Worm (Caenorhabditis elegans) whole organism, L4 larva: ENCODE results near the gene T04C9.3.
A peak's percentile ranks its signal among the peaks of the same experiment; 100 is the strongest.

ENCODE experiments used
- F26F4.8 ChIP-seq: fragments of 200-800 bp; sonication (Bioruptor generic); conservative IDR thresholded peaks from 2 replicates; pipeline ENCODE4 v1.3.6; 2022; ENCODE audit warnings: missing genetic modification characterization, missing compliant biosample characterization
- F44E2.7 ChIP-seq: fragments of 200-800 bp; sonication (Bioruptor generic); IDR thresholded peaks from 2 replicates; pipeline ENCODE4 v2.1.2; 2022; ENCODE audit warnings: missing genetic modification characterization, missing compliant biosample characterization
- F49E8.2 ChIP-seq: sonication (generic microtip); optimal IDR thresholded peaks from 2 replicates; lab custom pipeline; 2016; ENCODE audit warnings: missing compliant biosample characterization, mild to moderate bottlenecking, missing genetic modification characterization, borderline replicate concordance
- Y75B8A.6 ChIP-seq: fragments of 200-800 bp; sonication (Bioruptor generic); IDR thresholded peaks from 2 replicates; pipeline ENCODE4 v1.3.6; 2022; ENCODE audit warnings: missing genetic modification reagents, missing genetic modification characterization, missing compliant biosample characterization
- ZK337.2 ChIP-seq: fragments of 200-800 bp; sonication (Bioruptor generic); IDR thresholded peaks from 2 replicates; pipeline ENCODE4 v1.3.6; 2022; ENCODE audit warnings: missing genetic modification reagents, missing genetic modification characterization, missing compliant biosample characterization
- ZK546.5 ChIP-seq, 2 experiments: sonication (generic microtip); optimal IDR thresholded peaks; 2 replicates each; lab custom pipeline; 2017; ENCODE audit warnings: missing biosample characterization in 2 of 2, missing genetic modification characterization in 2 of 2
- ama-1 ChIP-seq: fragments of 150-350 bp; optimal IDR thresholded peaks from 2 replicates; lab custom pipeline; 2014; ENCODE audit warnings: inconsistent platforms, mixed read lengths
- attf-4 ChIP-seq: sonication (generic microtip); optimal IDR thresholded peaks from 3 replicates; lab custom pipeline; 2017; ENCODE audit warnings: missing biosample characterization, missing genetic modification characterization
- ceh-20 ChIP-seq: fragments of 200-800 bp; sonication (Bioruptor generic); IDR thresholded peaks from 2 replicates; pipeline ENCODE4 v1.3.6; 2022; ENCODE audit warnings: missing genetic modification reagents, missing genetic modification characterization, missing compliant biosample characterization
- ceh-44 ChIP-seq: fragments of 200-800 bp; sonication (Bioruptor generic); IDR thresholded peaks from 2 replicates; pipeline ENCODE4 v1.3.6; 2022; ENCODE audit warnings: missing genetic modification reagents, missing genetic modification characterization, missing compliant biosample characterization
- ceh-62 ChIP-seq: sonication (generic microtip); optimal IDR thresholded peaks from 2 replicates; lab custom pipeline; 2017; ENCODE audit warnings: missing biosample characterization, missing genetic modification characterization
- ces-1 ChIP-seq: fragments of 150-350 bp; sonication (generic microtip); optimal IDR thresholded peaks from 4 replicates; lab custom pipeline; 2014; ENCODE audit warnings: missing biosample characterization, missing genetic modification reagents, missing genetic modification characterization
- cey-2 ChIP-seq: sonication (generic microtip); optimal IDR thresholded peaks from 3 replicates; lab custom pipeline; 2017; ENCODE audit warnings: missing genetic modification characterization, mild to moderate bottlenecking, missing compliant biosample characterization, antibody characterized with exemption, borderline replicate concordance; ENCODE audit not compliant: insufficient read depth
- daf-12 ChIP-seq: fragments of 150-350 bp; optimal IDR thresholded peaks from 2 replicates; lab custom pipeline; 2014; ENCODE audit warnings: missing biosample characterization, missing genetic modification reagents, missing genetic modification characterization
- daf-16 ChIP-seq, 3 experiments: sonication (generic microtip); optimal IDR thresholded peaks; 2 replicates each; lab custom pipeline; 2016 to 2017; ENCODE audit warnings: missing genetic modification characterization in 3 of 3, missing genetic modification reagents in 3 of 3, mild to moderate bottlenecking in 2 of 3, missing compliant biosample characterization in 2 of 3, missing biosample characterization in 1 of 3, moderate library complexity in 1 of 3
- dmd-6 ChIP-seq: fragments of 200-800 bp; sonication (Bioruptor generic); IDR thresholded peaks from 2 replicates; pipeline ENCODE4 v1.3.6; 2022; ENCODE audit warnings: missing genetic modification reagents, missing genetic modification characterization, missing compliant biosample characterization
- dmd-9 ChIP-seq: fragments of 200-800 bp; sonication (Bioruptor generic); IDR thresholded peaks from 2 replicates; pipeline ENCODE4 v1.3.6; 2022; ENCODE audit warnings: missing genetic modification reagents, missing genetic modification characterization, missing compliant biosample characterization
- dpl-1 ChIP-seq: fragments of 150-350 bp; optimal IDR thresholded peaks from 2 replicates; lab custom pipeline; 2014; ENCODE audit warnings: missing biosample characterization, missing genetic modification reagents, missing genetic modification characterization
- dve-1 ChIP-seq: sonication (generic microtip); optimal IDR thresholded peaks from 2 replicates; lab custom pipeline; 2017; ENCODE audit warnings: antibody characterized with exemption, mild to moderate bottlenecking, missing genetic modification characterization, missing compliant biosample characterization; ENCODE audit not compliant: insufficient read depth
- egl-27 ChIP-seq: sonication (generic microtip); optimal IDR thresholded peaks from 3 replicates; lab custom pipeline; 2017; ENCODE audit warnings: missing biosample characterization, missing genetic modification reagents, missing genetic modification characterization
- fkh-10 ChIP-seq: fragments of 150-350 bp; optimal IDR thresholded peaks from 2 replicates; lab custom pipeline; 2014; ENCODE audit warnings: missing biosample characterization, missing genetic modification reagents, missing genetic modification characterization
- gei-8 ChIP-seq: fragments of 200-800 bp; sonication (Bioruptor generic); optimal IDR thresholded peaks from 2 replicates; lab custom pipeline; 2018; ENCODE audit warnings: mild to moderate bottlenecking, missing genetic modification characterization, missing compliant biosample characterization
- hif-1 ChIP-seq, 2 experiments: sonication (generic microtip); optimal IDR thresholded peaks; 2 replicates each; lab custom pipeline; 2016 to 2017; ENCODE audit warnings: missing compliant biosample characterization in 2 of 2, missing genetic modification characterization in 2 of 2, missing genetic modification reagents in 2 of 2, missing genotype in 2 of 2, mild to moderate bottlenecking in 1 of 2
- hlh-30 ChIP-seq: sonication (generic microtip); optimal IDR thresholded peaks from 2 replicates; lab custom pipeline; 2017; ENCODE audit warnings: antibody characterized with exemption, mild to moderate bottlenecking, missing genetic modification characterization, missing compliant biosample characterization; ENCODE audit not compliant: insufficient read depth
- lin-1 ChIP-seq: fragments of 200-800 bp; sonication (Bioruptor generic); IDR thresholded peaks from 2 replicates; pipeline ENCODE4 v1.3.6; 2022; ENCODE audit warnings: missing genetic modification reagents, missing genetic modification characterization, missing compliant biosample characterization
- lir-3 ChIP-seq: sonication (generic microtip); optimal IDR thresholded peaks from 2 replicates; lab custom pipeline; 2016; ENCODE audit warnings: mild to moderate bottlenecking, missing genetic modification characterization, missing compliant biosample characterization
- madf-9 ChIP-seq: fragments of 200-800 bp; sonication (Bioruptor generic); conservative IDR thresholded peaks from 2 replicates; pipeline ENCODE4 v1.3.6; 2022; ENCODE audit warnings: missing genetic modification reagents, missing genetic modification characterization, missing compliant biosample characterization
- mdl-1 ChIP-seq, 2 experiments: fragments of 150-350 bp in 1 of 2; sonication (generic microtip) in 1 of 2; optimal IDR thresholded peaks; 2 replicates each; lab custom pipeline; 2014 to 2017; ENCODE audit warnings: missing biosample characterization in 2 of 2, missing genetic modification characterization in 2 of 2
- mdt-29 ChIP-seq: fragments of 200-800 bp; sonication (Bioruptor generic); IDR thresholded peaks from 2 replicates; pipeline ENCODE4 v1.3.6; 2022; ENCODE audit warnings: missing genetic modification reagents, missing genetic modification characterization, missing compliant biosample characterization
- mep-1 ChIP-seq: fragments of 150-350 bp; sonication (generic microtip); optimal IDR thresholded peaks from 3 replicates; lab custom pipeline; 2014; ENCODE audit warnings: missing biosample characterization, missing genetic modification characterization
- mes-2 ChIP-seq: sonication (generic microtip); optimal IDR thresholded peaks from 2 replicates; lab custom pipeline; 2016; ENCODE audit warnings: missing genotype, mild to moderate bottlenecking, missing genetic modification characterization, missing compliant biosample characterization; ENCODE audit not compliant: poor library complexity, severe bottlenecking
- nhr-111 ChIP-seq: fragments of 200-800 bp; sonication (Bioruptor generic); optimal IDR thresholded peaks from 2 replicates; lab custom pipeline; 2018; ENCODE audit warnings: mild to moderate bottlenecking, missing genetic modification characterization, missing compliant biosample characterization
- nhr-25 ChIP-seq: sonication (generic microtip); optimal IDR thresholded peaks from 2 replicates; lab custom pipeline; 2017; ENCODE audit warnings: missing genetic modification characterization, mild to moderate bottlenecking, missing compliant biosample characterization, antibody characterized with exemption, moderate library complexity, borderline replicate concordance; ENCODE audit not compliant: insufficient read depth
- nhr-48 ChIP-seq: sonication (generic microtip); optimal IDR thresholded peaks from 2 replicates; lab custom pipeline; 2016; ENCODE audit warnings: mild to moderate bottlenecking, missing genetic modification characterization, missing compliant biosample characterization
- nhr-6 ChIP-seq: fragments of 150-350 bp; optimal IDR thresholded peaks from 2 replicates; lab custom pipeline; 2014; ENCODE audit warnings: missing biosample characterization, missing genetic modification characterization
- nhr-76 ChIP-seq: fragments of 150-350 bp; optimal IDR thresholded peaks from 2 replicates; lab custom pipeline; 2014; ENCODE audit warnings: missing biosample characterization, missing genetic modification characterization
- pqm-1 ChIP-seq: sonication (generic microtip); optimal IDR thresholded peaks from 2 replicates; lab custom pipeline; 2017; ENCODE audit warnings: missing biosample characterization, missing genetic modification characterization
- snpc-1.2 ChIP-seq: fragments of 200-800 bp; sonication (Bioruptor generic); IDR thresholded peaks from 2 replicates; pipeline ENCODE4 v1.3.6; 2022; ENCODE audit warnings: missing genetic modification reagents, missing genetic modification characterization, missing compliant biosample characterization
- spr-1 ChIP-seq: sonication (generic microtip); optimal IDR thresholded peaks from 2 replicates; lab custom pipeline; 2016; ENCODE audit warnings: mild to moderate bottlenecking, missing genetic modification characterization, missing compliant biosample characterization
- spr-3 ChIP-seq: fragments of 200-800 bp; sonication (Bioruptor generic); optimal IDR thresholded peaks from 2 replicates; lab custom pipeline; 2018; ENCODE audit warnings: mild to moderate bottlenecking, missing genetic modification characterization, missing compliant biosample characterization
- tag-97 ChIP-seq: fragments of 200-800 bp; sonication (Bioruptor generic); IDR thresholded peaks from 2 replicates; pipeline ENCODE4 v1.3.6; 2022; ENCODE audit warnings: missing genetic modification characterization, missing compliant biosample characterization
- tra-1 ChIP-seq: fragments of 200-800 bp; sonication (Bioruptor generic); IDR thresholded peaks from 2 replicates; pipeline ENCODE4 v1.3.6; 2022; ENCODE audit warnings: missing genetic modification reagents, missing genetic modification characterization, missing compliant biosample characterization
- vab-7 ChIP-seq: fragments of 200-800 bp; sonication (Bioruptor generic); IDR thresholded peaks from 2 replicates; pipeline ENCODE4 v1.3.6; 2022; ENCODE audit warnings: missing genetic modification reagents, missing genetic modification characterization, missing compliant biosample characterization
- zag-1 ChIP-seq: fragments of 150-350 bp; optimal IDR thresholded peaks from 2 replicates; lab custom pipeline; 2014; ENCODE audit warnings: missing biosample characterization, missing genetic modification characterization
- zfp-3 ChIP-seq: fragments of 200-800 bp; sonication (Bioruptor generic); conservative IDR thresholded peaks from 2 replicates; pipeline ENCODE4 v1.3.6; 2022; ENCODE audit warnings: missing genetic modification reagents, missing genetic modification characterization, missing compliant biosample characterization
- zip-11 ChIP-seq: fragments of 200-800 bp; sonication (Bioruptor generic); IDR thresholded peaks from 2 replicates; pipeline ENCODE4 v1.3.6; 2022; ENCODE audit warnings: missing genetic modification characterization, missing compliant biosample characterization
- ztf-11 ChIP-seq: fragments of 150-350 bp; optimal IDR thresholded peaks from 2 replicates; lab custom pipeline; 2014; ENCODE audit warnings: missing biosample characterization, missing genetic modification characterization

T04C9.3 gene

DNA sequence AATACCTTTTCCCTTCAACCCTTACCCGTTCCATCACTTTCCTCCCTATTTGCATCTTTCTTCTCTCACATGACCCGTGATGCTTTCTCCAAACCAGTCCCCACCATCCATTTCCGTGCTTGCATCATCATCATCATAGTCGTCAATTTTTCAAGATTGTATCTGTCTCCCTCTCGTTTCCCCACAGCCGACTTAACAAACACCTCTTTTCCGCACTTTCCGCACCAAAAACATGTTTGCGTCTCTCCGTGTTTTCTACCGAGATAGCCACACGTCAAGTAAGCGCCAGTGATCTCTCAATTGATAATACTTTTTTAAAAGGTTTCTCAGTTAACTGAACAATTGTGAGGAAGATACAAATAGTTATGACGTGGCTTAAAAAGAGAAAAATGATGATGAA lies 47.4 kb upstream of the T04C9.3 start (continued):
- TF ChIP-seq ZK546.5 (tag; optimal IDR thresholded peaks at IDR 0.05; lab: Kevin White, UChicago), result no peak
- no peak for TF ChIP-seq tag-97 (GFP tag; lab: Robert Waterston, UW)
- peak; percentile 13 to 81 for TF ChIP-seq mdl-1 (tag; optimal IDR thresholded peaks at IDR 0.05; lab: Kevin White, UChicago)
- TF ChIP-seq spr-3 (GFP tag; lab: Kevin White, UChicago), result no peak
- 0 out of 2 replicates have a peak, but pooled peaks have one; percentile 11 for TF ChIP-seq tra-1 (GFP tag; lab: Robert Waterston, UW)
- TF ChIP-seq nhr-76 (tag; lab: Kevin White, UChicago), result no peak
- TF ChIP-seq snpc-1.2 (GFP tag; lab: Robert Waterston, UW), result no peak
- TF ChIP-seq attf-4 (tag; lab: Kevin White, UChicago), result no peak
- no peak for TF ChIP-seq F49E8.2 (tag; lab: Kevin White, UChicago)
- peak; percentile 56 for TF ChIP-seq ama-1 (lab: Kevin White, UChicago)
- TF ChIP-seq nhr-48 (tag; lab: Kevin White, UChicago), result peak; percentile 84
- TF ChIP-seq hif-1 (tag; optimal IDR thresholded peaks at IDR 0.05; lab: Kevin White, UChicago), result peak in 1 of 2 experiments; percentile 53
- TF ChIP-seq fkh-10 (GFP tag; lab: Kevin White, UChicago), result no peak
- no peak for TF ChIP-seq vab-7 (GFP tag; lab: Robert Waterston, UW)
- TF ChIP-seq ztf-11, result no peak
- no peak for TF ChIP-seq zip-11 (GFP tag; lab: Robert Waterston, UW)
- no peak for TF ChIP-seq dmd-9 (GFP tag; lab: Robert Waterston, UW)
- peak; percentile 34 for TF ChIP-seq nhr-6 (tag; lab: Kevin White, UChicago)
- no peak for TF ChIP-seq F26F4.8
- TF ChIP-seq lin-1 (GFP tag; lab: Robert Waterston, UW), result 0 out of 2 replicates have a peak, but pooled peaks have one; percentile 40
- peak; percentile 46; the same call in 1 of the 2 replicates for TF ChIP-seq dmd-6 (GFP tag; lab: Robert Waterston, UW)
- no peak for TF ChIP-seq mdt-29
- peak; percentile 7 for TF ChIP-seq nhr-25 (tag; lab: Kevin White, UChicago)
- TF ChIP-seq mep-1 (tag; lab: Kevin White, UChicago), result peak; percentile 85
- peak; percentile 54 for TF ChIP-seq spr-1 (tag; lab: Kevin White, UChicago)
- TF ChIP-seq madf-9 (GFP tag; lab: Robert Waterston, UW), result no peak
- TF ChIP-seq zfp-3 (GFP tag; lab: Robert Waterston, UW), result 0 out of 2 replicates have a peak, but pooled peaks have one; percentile 8
- no peak for TF ChIP-seq ceh-62 (tag; lab: Kevin White, UChicago)
- TF ChIP-seq zag-1 (tag; lab: Kevin White, UChicago), result no peak
- TF ChIP-seq dpl-1, result peak; percentile 31

DNA sequence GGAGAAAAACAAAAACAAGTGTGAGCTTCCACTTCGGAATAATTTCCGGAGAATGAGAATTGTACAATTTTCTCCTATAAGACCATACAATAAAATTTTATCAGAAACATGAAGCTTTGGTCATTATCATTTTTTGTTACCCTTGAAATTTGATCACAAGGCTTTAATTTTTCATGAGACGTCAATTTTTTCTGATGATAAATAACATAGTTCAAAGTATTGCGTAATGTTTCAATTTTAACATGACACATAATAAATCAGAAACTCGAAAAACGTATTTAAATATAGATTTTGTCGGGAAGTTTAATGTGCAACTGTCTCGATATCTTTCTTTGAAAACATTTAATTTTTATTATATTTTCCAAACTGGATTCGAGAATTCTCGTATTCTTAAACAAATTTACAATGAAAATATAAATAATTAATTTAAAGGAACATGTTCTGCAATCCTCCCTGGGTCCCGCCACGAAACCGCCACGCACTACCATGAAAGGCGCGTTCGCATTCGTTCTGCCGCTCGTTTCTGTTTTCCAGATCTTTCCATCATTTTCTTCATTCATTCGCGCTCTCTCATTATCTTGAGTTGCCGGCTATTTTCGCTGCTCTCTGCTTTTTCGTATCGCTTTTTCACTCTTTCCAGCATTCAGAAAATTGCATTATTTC lies 46.5 kb upstream of the T04C9.3 start:
- TF ChIP-seq lir-3 (no peak), F44E2.7 (GFP tag; lab: Robert Waterston, UW) (no peak), ztf-11 (no peak), nhr-111 (GFP tag; lab: Kevin White, UChicago) (no peak), dve-1 (tag; lab: Kevin White, UChicago) (peak; percentile 73), gei-8 (no peak), cey-2 (no peak), dmd-6 (GFP tag; lab: Robert Waterston, UW) (0 out of 2 replicates have a peak, but pooled peaks have one; percentile 33), ceh-20 (GFP tag; lab: Robert Waterston, UW) (peak; percentile 58), tra-1 (GFP tag; lab: Robert Waterston, UW) (0 out of 2 replicates have a peak, but pooled peaks have one; percentile 13), mes-2 (peak; percentile 27), Y75B8A.6 (GFP tag; lab: Robert Waterston, UW) (no peak), hlh-30 (tag; lab: Kevin White, UChicago) (peak; percentile 67), daf-12 (no peak), ZK337.2 (GFP tag; lab: Robert Waterston, UW) (no peak), egl-27 (tag; lab: Kevin White, UChicago) (no peak), ces-1 (no peak), ceh-44 (GFP tag; lab: Robert Waterston, UW) (peak; percentile 18; the same call in 1 of the 2 replicates), pqm-1 (tag; lab: Kevin White, UChicago) (peak; percentile 23), daf-16 (GFP tag; optimal IDR thresholded peaks at IDR 0.05; lab: Kevin White, UChicago) (no peak), daf-16 (tag; optimal IDR thresholded peaks at IDR 0.05; lab: Kevin White, UChicago) (peak; percentile 78)
